Fruit fly (Drosophila melanogaster): ENCODE results near the gene CG14621.

DNA sequence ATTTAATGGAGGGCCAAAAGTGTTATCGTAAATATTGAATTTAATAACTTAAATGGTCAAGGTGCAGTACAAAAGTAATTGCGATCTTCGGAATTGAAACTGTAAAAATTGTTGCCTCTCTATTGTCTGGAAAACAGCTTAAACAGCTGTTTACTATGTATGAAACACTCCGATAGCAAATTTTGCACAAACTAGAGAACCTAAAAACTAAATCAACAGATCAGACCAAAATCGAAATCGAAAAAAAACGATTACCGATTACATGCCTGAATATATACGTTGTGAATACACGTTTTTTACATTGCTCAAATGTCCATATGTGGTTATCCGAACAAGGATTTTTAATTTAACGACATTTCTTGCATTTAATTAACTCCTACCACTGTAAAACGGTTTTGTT, 509 bp upstream of the CG14621 start:
- TF ChIP-seq bab1 (GFP tag; optimal IDR thresholded peaks at IDR 0.05), result no peak
- TF ChIP-seq pad (GFP tag; optimal IDR thresholded peaks at IDR 0.05), result no peak
- no peak for TF ChIP-seq Crg-1 (GFP tag; optimal IDR thresholded peaks at IDR 0.05)
- TF ChIP-seq cnc (optimal IDR thresholded peaks at IDR 0.05), result no peak
- TF ChIP-seq CG12768 (GFP tag; optimal IDR thresholded peaks at IDR 0.05), result no peak

Measured in whole organism, adult.